Worm (Caenorhabditis elegans) whole organism, midembryonic: ENCODE measurements around the gene kcnl-1.

ENCODE experiments used
- T22C8.4 ChIP-seq: fragments of 200-800 bp; sonication (Bioruptor generic); IDR thresholded peaks from 2 replicates; pipeline ENCODE4 v1.3.6; 2022; ENCODE audit warnings: missing genetic modification characterization, missing compliant biosample characterization
- cog-1 ChIP-seq: sonication (generic microtip); optimal IDR thresholded peaks from 2 replicates; lab custom pipeline; 2016; ENCODE audit warnings: missing genetic modification characterization, missing compliant biosample characterization
- flt-1 ChIP-seq: fragments of 200-800 bp; sonication (Bioruptor generic); IDR thresholded peaks from 2 replicates; pipeline ENCODE4 v1.3.6; 2022; ENCODE audit warnings: missing genetic modification characterization, missing compliant biosample characterization
- klf-2 ChIP-seq: fragments of 200-800 bp; sonication (Bioruptor generic); conservative IDR thresholded peaks from 2 replicates; pipeline ENCODE4 v1.3.6; 2022; ENCODE audit warnings: missing genetic modification reagents, missing genetic modification characterization, missing compliant biosample characterization
- med-1 ChIP-seq: sonication (generic microtip); optimal IDR thresholded peaks from 2 replicates; lab custom pipeline; 2017; ENCODE audit warnings: missing genetic modification characterization, mild to moderate bottlenecking, missing compliant biosample characterization, antibody characterized with exemption, missing genetic modification reagents; ENCODE audit not compliant: insufficient read depth
- ref-1 ChIP-seq: fragments of 200-800 bp; sonication (Bioruptor generic); conservative IDR thresholded peaks from 2 replicates; pipeline ENCODE4 v1.3.6; 2022; ENCODE audit warnings: missing genetic modification reagents, missing genetic modification characterization, missing compliant biosample characterization
- tab-1 ChIP-seq: fragments of 200-800 bp; sonication (Bioruptor generic); IDR thresholded peaks from 2 replicates; pipeline ENCODE4 v1.3.6; 2022; ENCODE audit warnings: missing genetic modification characterization, missing compliant biosample characterization
- ztf-23 ChIP-seq: fragments of 200-800 bp; sonication (Bioruptor generic); IDR thresholded peaks from 2 replicates; pipeline ENCODE4 v1.3.6; 2022; ENCODE audit warnings: missing genetic modification reagents, missing genetic modification characterization, missing compliant biosample characterization
- ztf-29 ChIP-seq: fragments of 200-800 bp; sonication (Bioruptor generic); IDR thresholded peaks from 2 replicates; pipeline ENCODE4 v1.3.6; 2022; ENCODE audit warnings: missing genetic modification reagents, missing genetic modification characterization, missing compliant biosample characterization

The kcnl-1 gene

DNA sequence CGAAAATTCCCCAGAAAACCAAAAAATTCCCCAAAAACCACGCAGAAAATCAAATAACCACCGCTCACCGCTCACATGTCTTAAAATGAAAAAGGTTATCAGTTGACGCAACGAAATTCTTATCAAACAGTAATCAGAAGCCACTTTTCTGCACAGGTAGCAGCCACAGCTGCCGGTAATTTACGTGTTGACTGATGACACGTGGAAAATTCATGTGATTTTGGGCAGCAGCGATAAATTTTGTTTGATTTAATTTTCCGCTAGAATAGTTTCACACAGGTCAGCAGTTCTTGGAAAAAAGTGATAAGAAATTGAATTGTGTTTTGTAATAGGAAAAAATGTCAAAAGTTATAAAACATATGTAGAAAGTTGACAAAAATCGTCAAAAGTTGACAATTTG is 37.6 kb upstream of the kcnl-1 start:
- TF ChIP-seq ref-1 (GFP tag; lab: Robert Waterston, UW) (no peak), med-1 (GFP tag; lab: Kevin White, UChicago) (no peak), tab-1 (GFP tag; lab: Robert Waterston, UW) (no peak), klf-2 (no peak), T22C8.4 (GFP tag; lab: Robert Waterston, UW) (no peak), cog-1 (tag; lab: Kevin White, UChicago) (no peak), flt-1 (GFP tag; lab: Robert Waterston, UW) (no peak), ztf-29 (GFP tag; lab: Robert Waterston, UW) (no peak), ztf-23 (GFP tag; lab: Robert Waterston, UW) (no peak)

- peak; percentile 87 for TF ChIP-seq ztf-29 (GFP tag; lab: Robert Waterston, UW)
Measured at ce11 chrV:19528535-19528934, 36.6 kb upstream of the kcnl-1 start.

- TF ChIP-seq tab-1 (GFP tag; lab: Robert Waterston, UW) = no peak
- peak; percentile 84 for TF ChIP-seq cog-1 (tag; lab: Kevin White, UChicago)
- TF ChIP-seq klf-2 = no peak
- TF ChIP-seq ztf-23 (GFP tag; lab: Robert Waterston, UW) = no peak
- no peak for TF ChIP-seq ref-1 (GFP tag; lab: Robert Waterston, UW)
- TF ChIP-seq ztf-29 (GFP tag; lab: Robert Waterston, UW) = no peak
- 0 out of 2 replicates have a peak, but pooled peaks have one; percentile 7 for TF ChIP-seq flt-1 (GFP tag; lab: Robert Waterston, UW)
Measured at ce11 chrV:19529168-19529567, 36.0 kb upstream of the kcnl-1 start.

DNA sequence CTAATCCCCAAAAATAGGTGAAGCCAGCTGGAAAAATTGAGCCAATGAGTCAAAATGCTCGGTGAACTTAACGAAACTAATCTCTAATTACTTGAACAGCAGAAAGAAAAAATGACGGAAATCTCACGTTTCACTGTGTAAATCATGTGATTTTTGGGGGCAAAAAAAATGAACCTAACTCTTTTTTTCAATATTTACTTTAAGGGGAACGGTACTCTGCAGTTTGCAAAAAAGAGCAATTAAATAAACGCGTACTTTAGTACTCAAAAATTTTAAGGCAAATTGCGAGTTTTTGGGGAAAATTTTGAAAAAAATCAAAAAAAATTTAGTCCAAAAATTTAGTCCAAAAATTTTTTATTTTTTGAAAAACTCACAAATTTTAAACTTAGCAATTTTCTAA is 34.1 kb upstream of the kcnl-1 start:
- TF ChIP-seq klf-2 = no peak
- no peak for TF ChIP-seq tab-1 (GFP tag; lab: Robert Waterston, UW)
- no peak for TF ChIP-seq cog-1 (tag; lab: Kevin White, UChicago)

DNA sequence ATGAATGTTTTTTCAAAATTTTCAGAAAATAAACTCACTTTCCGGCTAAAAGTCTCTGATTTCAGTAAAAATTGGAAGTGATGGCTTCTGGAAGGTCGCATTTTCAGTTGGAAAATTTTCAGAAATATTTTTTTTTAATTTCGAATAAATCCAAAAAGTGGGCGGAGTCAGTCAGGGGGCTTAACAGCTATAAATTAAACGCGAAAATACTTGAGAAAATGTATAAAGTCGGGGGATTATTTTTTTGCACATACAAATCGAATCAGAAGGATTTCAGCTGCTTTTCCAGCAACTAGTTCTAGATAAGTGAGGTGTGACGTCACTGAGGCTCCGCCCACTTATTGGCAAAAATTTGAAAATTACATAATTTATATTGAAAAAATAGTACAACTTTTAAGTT is 32.2 kb upstream of the kcnl-1 start, which contains the start of gene Y43F8B.2:
Y43F8B.2 (minus strand) TSS at position 101 of the 400 bp plus-strand sequence.
- TF ChIP-seq T22C8.4 (GFP tag; lab: Robert Waterston, UW) = no peak
- no peak for TF ChIP-seq ztf-23 (GFP tag; lab: Robert Waterston, UW)
- TF ChIP-seq tab-1 (GFP tag; lab: Robert Waterston, UW) = no peak

- TF ChIP-seq ztf-29 (GFP tag; lab: Robert Waterston, UW) = no peak
- TF ChIP-seq med-1 (GFP tag; lab: Kevin White, UChicago) = no peak
- no peak for TF ChIP-seq tab-1 (GFP tag; lab: Robert Waterston, UW)
- TF ChIP-seq ref-1 (GFP tag; lab: Robert Waterston, UW) = no peak
- no peak for TF ChIP-seq flt-1 (GFP tag; lab: Robert Waterston, UW)
- TF ChIP-seq T22C8.4 (GFP tag; lab: Robert Waterston, UW) = no peak
- no peak for TF ChIP-seq klf-2
- no peak for TF ChIP-seq ztf-23 (GFP tag; lab: Robert Waterston, UW)
- TF ChIP-seq cog-1 (tag; lab: Kevin White, UChicago) = no peak
Measured at ce11 chrV:19533480-19533879, 31.7 kb upstream of the kcnl-1 start.

- no peak for TF ChIP-seq ztf-29 (GFP tag; lab: Robert Waterston, UW)
- no peak for TF ChIP-seq med-1 (GFP tag; lab: Kevin White, UChicago)
- TF ChIP-seq ztf-23 (GFP tag; lab: Robert Waterston, UW) = no peak
- no peak for TF ChIP-seq tab-1 (GFP tag; lab: Robert Waterston, UW)
- TF ChIP-seq cog-1 (tag; lab: Kevin White, UChicago) = no peak
- no peak for TF ChIP-seq klf-2
- TF ChIP-seq ref-1 (GFP tag; lab: Robert Waterston, UW) = no peak
- no peak for TF ChIP-seq T22C8.4 (GFP tag; lab: Robert Waterston, UW)
- no peak for TF ChIP-seq flt-1 (GFP tag; lab: Robert Waterston, UW)
Measured at ce11 chrV:19540916-19541315, 24.3 kb upstream of the kcnl-1 start.

DNA sequence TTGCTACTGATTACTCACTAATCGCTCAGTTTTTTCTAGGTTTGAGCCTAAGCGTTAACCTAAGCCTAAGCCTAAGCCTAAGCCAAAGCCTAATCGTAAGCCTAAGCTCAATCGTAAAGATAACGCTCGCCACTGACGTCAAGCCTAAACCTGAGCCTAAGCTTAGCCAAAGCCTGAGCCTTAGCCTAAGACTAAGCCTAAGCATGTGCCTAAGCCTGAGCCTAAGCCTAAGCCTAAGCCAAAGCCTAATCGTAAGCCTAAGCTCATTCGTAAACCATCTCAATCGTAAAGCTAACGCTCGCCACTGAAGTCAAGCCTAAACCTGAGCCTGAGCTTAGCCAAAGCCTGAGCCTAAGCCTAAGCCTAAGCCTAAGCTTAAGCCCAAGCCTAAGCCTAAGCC is 21.7 kb upstream of the kcnl-1 start:
- TF ChIP-seq klf-2 (no peak), T22C8.4 (GFP tag; lab: Robert Waterston, UW) (no peak), tab-1 (GFP tag; lab: Robert Waterston, UW) (no peak), ref-1 (GFP tag; lab: Robert Waterston, UW) (no peak), flt-1 (GFP tag; lab: Robert Waterston, UW) (no peak), ztf-29 (GFP tag; lab: Robert Waterston, UW) (no peak; the same call in 1 of the 2 replicates), med-1 (GFP tag; lab: Kevin White, UChicago) (no peak), ztf-23 (GFP tag; lab: Robert Waterston, UW) (no peak), cog-1 (tag; lab: Kevin White, UChicago) (no peak)

DNA sequence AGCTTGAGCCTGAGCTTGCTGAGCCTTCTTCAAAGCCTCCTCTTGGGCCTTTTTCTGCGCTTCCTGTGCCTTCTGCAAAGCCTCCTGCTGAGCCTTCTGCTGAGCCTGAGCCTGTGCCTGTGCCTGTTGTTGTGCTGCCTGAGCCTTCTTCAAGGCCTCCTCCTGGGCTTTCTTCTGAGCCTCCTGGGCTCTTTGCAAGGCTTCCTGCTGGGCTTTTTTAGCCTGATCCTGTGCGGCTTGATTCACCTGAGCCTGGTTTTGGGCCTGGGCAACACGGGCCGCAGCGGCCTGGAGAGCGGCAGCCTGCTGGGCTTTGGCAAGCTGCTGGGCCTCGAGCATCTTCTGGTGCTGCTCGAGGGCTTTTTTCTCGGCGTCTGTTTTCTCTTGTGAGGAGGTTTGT is 20.2 kb upstream of the kcnl-1 start:
- TF ChIP-seq tab-1 (GFP tag; lab: Robert Waterston, UW) = no peak
- TF ChIP-seq ztf-23 (GFP tag; lab: Robert Waterston, UW) = no peak
- TF ChIP-seq cog-1 (tag; lab: Kevin White, UChicago) = no peak
- no peak for TF ChIP-seq ztf-29 (GFP tag; lab: Robert Waterston, UW)
- no peak for TF ChIP-seq ref-1 (GFP tag; lab: Robert Waterston, UW)
- no peak for TF ChIP-seq med-1 (GFP tag; lab: Kevin White, UChicago)
- TF ChIP-seq T22C8.4 (GFP tag; lab: Robert Waterston, UW) = no peak
- TF ChIP-seq klf-2 = no peak
- no peak for TF ChIP-seq flt-1 (GFP tag; lab: Robert Waterston, UW)

ce11 chrV:19546100-19546499 is 19.1 kb upstream of the kcnl-1 start, which contains the start of gene Y43F8B.1:
Gene Y43F8B.1, minus strand, starts transcription at chrV:19546200.
- TF ChIP-seq tab-1 (GFP tag; lab: Robert Waterston, UW) = no peak
- no peak for TF ChIP-seq T22C8.4 (GFP tag; lab: Robert Waterston, UW)
- no peak for TF ChIP-seq ref-1 (GFP tag; lab: Robert Waterston, UW)
- no peak for TF ChIP-seq flt-1 (GFP tag; lab: Robert Waterston, UW)
- no peak for TF ChIP-seq klf-2
